Worm (Caenorhabditis elegans) whole organism, L4/young adult: ENCODE measurements around the gene ran-3.

ENCODE experiments used
- W03F9.2 ChIP-seq: fragments of 150-350 bp; optimal IDR thresholded peaks from 2 replicates; lab custom pipeline; 2014; ENCODE audit warnings: missing biosample characterization, missing genetic modification characterization
- dao-5 ChIP-seq: sonication (generic microtip); optimal IDR thresholded peaks from 2 replicates; lab custom pipeline; 2016; ENCODE audit warnings: missing genotype, missing genetic modification characterization, moderate library complexity, missing compliant biosample characterization
- him-1 ChIP-seq: sonication (generic microtip); optimal IDR thresholded peaks from 2 replicates; lab custom pipeline; 2016; ENCODE audit warnings: missing genotype, missing genetic modification reagents, missing genetic modification characterization, missing compliant biosample characterization

DNA sequence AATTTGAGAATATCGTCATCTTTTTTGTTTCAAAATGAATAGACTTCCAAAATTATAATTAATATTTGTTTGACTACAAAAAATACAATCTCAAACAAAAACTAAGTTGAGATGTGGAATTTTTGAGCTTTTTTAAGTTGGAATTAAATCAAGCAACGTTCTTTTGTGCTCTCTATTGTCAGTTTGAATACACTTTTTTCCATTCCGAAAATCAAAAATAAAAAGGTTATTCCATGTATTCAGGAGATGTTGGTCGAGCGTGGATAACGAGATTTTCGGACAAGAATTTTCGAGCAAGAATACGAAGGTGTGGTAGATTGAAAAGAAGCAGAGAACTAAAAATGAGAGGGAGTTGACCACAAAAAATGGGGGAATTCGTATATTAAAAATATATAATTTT is 45.3 kb upstream of the ran-3 start:
- TF ChIP-seq dao-5 (tag; lab: Kevin White, UChicago) = no peak
- no peak for TF ChIP-seq W03F9.2 (tag; lab: Kevin White, UChicago)
- TF ChIP-seq him-1 (tag; lab: Kevin White, UChicago) = no peak
